Worm (Caenorhabditis elegans) whole organism, L3 larva: ENCODE results near the gene fbxb-48.

Source experiments
- nhr-11 ChIP-seq: fragments of 150-350 bp; optimal IDR thresholded peaks from 2 replicates; lab custom pipeline; 2014; ENCODE audit warnings: missing biosample characterization, missing genetic modification characterization
- nhr-237 ChIP-seq: fragments of 150-350 bp; optimal IDR thresholded peaks from 2 replicates; lab custom pipeline; 2014; ENCODE audit warnings: missing biosample characterization, missing genetic modification characterization
- pqm-1 ChIP-seq: fragments of 150-350 bp; optimal IDR thresholded peaks from 2 replicates; lab custom pipeline; 2017; ENCODE audit warnings: missing biosample characterization, missing genetic modification characterization, inconsistent platforms

ce11 chrII:1756582-1756981 is 37.5 kb upstream of the fbxb-48 start, which contains the start of gene fbxb-53:
- TF ChIP-seq nhr-237 (no peak), pqm-1 (tag; lab: Kevin White, UChicago) (no peak), nhr-11 (tag; lab: Kevin White, UChicago) (no peak)
